Worm (Caenorhabditis elegans): ENCODE measurements around the gene W09C2.7.

DNA sequence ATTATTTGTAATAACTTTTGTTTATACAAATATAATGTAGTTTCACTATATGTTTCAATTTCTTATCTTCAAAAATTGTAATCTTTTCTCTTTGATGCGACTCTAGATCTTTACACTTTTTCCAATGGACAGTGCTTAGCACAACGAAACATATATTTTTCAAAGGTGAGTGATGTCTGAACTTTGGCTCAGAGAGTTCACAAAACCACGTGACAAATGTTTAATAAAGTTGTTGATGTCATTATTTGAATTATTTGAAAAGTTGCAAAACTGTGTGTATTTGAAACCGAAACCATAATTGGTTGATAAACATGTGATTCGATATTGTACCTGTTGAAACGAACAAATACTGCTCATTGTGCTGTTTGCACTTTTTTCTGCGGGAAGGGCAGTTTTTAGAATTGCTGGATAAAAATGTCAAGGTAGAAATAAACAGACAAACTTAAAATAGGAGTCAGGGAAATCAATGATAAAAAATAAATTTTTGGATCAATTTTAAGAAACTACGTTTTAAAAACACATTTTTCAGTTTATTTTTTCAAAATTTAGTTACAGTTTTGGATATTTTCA, 46.0 kb upstream of the W09C2.7 start:
- no peak for TF ChIP-seq him-1 (tag; optimal IDR thresholded peaks at IDR 0.05)
- TF ChIP-seq dao-5 (tag; optimal IDR thresholded peaks at IDR 0.05), result no peak
